Fruit fly (Drosophila melanogaster): ENCODE data around the gene CG6959.

- no peak for TF ChIP-seq CG9948 (tag; optimal IDR thresholded peaks at IDR 0.05)
- TF ChIP-seq CG13204 (GFP tag; optimal IDR thresholded peaks at IDR 0.05) = peak; percentile 74
- peak; percentile 36 for TF ChIP-seq CG8159 (tag; optimal IDR thresholded peaks at IDR 0.05)
- TF ChIP-seq CG32121 (GFP tag; IDR thresholded peaks at IDR 0.05) = 0 out of 2 replicates have a peak, but pooled peaks have one; percentile 12
- TF ChIP-seq EcR (GFP tag; optimal IDR thresholded peaks at IDR 0.05) = peak; percentile 50
- no peak for TF ChIP-seq rn (GFP tag; IDR thresholded peaks at IDR 0.05)
- peak; percentile 27; the same call in 1 of the 3 replicates for TF ChIP-seq CG4496 (GFP tag; IDR thresholded peaks at IDR 0.05)
- TF ChIP-seq Pif1A (GFP tag; optimal IDR thresholded peaks at IDR 0.05) = peak; percentile 42
- peak; percentile 23 for TF ChIP-seq gl (tag; optimal IDR thresholded peaks at IDR 0.05)
- TF ChIP-seq D1 (tag; optimal IDR thresholded peaks at IDR 0.05) = no peak
- TF ChIP-seq Snoo (tag; optimal IDR thresholded peaks at IDR 0.05) = peak; percentile 34
These were observed 4.1 kb downstream of the CG6959 start for dm6 chr3R:11865132-11865531.
